Worm (Caenorhabditis elegans): Measurements from ENCODE around the gene srw-89.

srw-89 gene

ce11 chrV:3995838-3996237 lies 21.0 kb upstream of the srw-89 start, which contains the start of gene srx-62:
TSS of gene srx-62 (minus strand) at chrV:3995938.
- TF ChIP-seq madf-10 (tag; optimal IDR thresholded peaks at IDR 0.05) (no peak), madf-3 (GFP tag; IDR thresholded peaks at IDR 0.05) (no peak), rpc-1 (optimal IDR thresholded peaks at IDR 0.05) (no peak), rpc-1 (tag; optimal IDR thresholded peaks at IDR 0.05) (no peak), unc-130 (GFP tag; optimal IDR thresholded peaks at IDR 0.05) (no peak), fkh-3 (tag; optimal IDR thresholded peaks at IDR 0.05) (no peak), F10E7.11 (tag; optimal IDR thresholded peaks at IDR 0.05) (no peak), dpff-1 (tag; optimal IDR thresholded peaks at IDR 0.05) (no peak), ztf-18 (tag; optimal IDR thresholded peaks at IDR 0.05) (no peak), F37B4.10 (GFP tag; IDR thresholded peaks at IDR 0.05) (no peak), nhr-80 (tag; optimal IDR thresholded peaks at IDR 0.05) (no peak)

DNA sequence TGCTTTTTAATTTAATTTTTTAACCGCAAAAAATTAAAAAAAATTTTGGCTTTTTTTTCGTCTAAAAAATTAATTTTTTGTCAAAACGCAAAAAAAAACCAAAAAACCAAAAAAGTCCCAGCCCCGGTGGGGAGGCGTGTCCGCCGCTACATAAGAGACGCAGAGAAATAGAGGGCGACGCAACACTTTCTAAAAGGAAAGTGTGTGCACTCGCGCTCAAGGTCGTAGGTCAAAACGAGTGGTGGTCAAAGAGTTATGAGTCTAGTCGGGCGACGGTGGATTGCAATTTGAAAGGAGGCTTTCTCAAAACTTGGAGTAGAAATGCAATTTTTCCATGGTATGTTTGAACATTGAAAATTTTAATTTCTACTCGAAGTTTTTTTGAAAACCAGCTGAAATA lies 12.3 kb upstream of the srw-89 start:
- TF ChIP-seq aptf-3 (GFP tag; IDR thresholded peaks at IDR 0.05) = no peak
- no peak for TF ChIP-seq mel-28 (tag; optimal IDR thresholded peaks at IDR 0.05; ENCODE audit: borderline replicate concordance)
- peak; percentile 88 for TF ChIP-seq efl-1 (GFP tag; optimal IDR thresholded peaks at IDR 0.05)
- no peak for TF ChIP-seq lin-26 (GFP tag; IDR thresholded peaks at IDR 0.05)
- peak; percentile 46; the same call in 1 of the 2 replicates for TF ChIP-seq D2030.7 (GFP tag; IDR thresholded peaks at IDR 0.05)
- TF ChIP-seq hmg-1.2 (GFP tag; IDR thresholded peaks at IDR 0.05) = peak; percentile 77
- peak; percentile 30; the same call in 1 of the 2 replicates for TF ChIP-seq F33H1.4 (GFP tag; IDR thresholded peaks at IDR 0.05)
- no peak for TF ChIP-seq rcor-1 (GFP tag; IDR thresholded peaks at IDR 0.05)
- TF ChIP-seq F10E7.11 (tag; optimal IDR thresholded peaks at IDR 0.05) = no peak
- TF ChIP-seq cebp-2 (GFP tag; IDR thresholded peaks at IDR 0.05) = no peak
- no peak for TF ChIP-seq nfya-2 (GFP tag; IDR thresholded peaks at IDR 0.05)
- TF ChIP-seq egl-44 (GFP tag; IDR thresholded peaks at IDR 0.05) = no peak
- no peak for TF ChIP-seq nhr-120 (GFP tag; IDR thresholded peaks at IDR 0.05)
- TF ChIP-seq Y67H2A.10 (GFP tag; conservative IDR thresholded peaks at IDR 0.05) = no peak
- no peak for TF ChIP-seq nhr-27 (tag; optimal IDR thresholded peaks at IDR 0.05)
- 0 out of 2 replicates have a peak, but pooled peaks have one; percentile 10 for TF ChIP-seq ceh-100 (GFP tag; IDR thresholded peaks at IDR 0.05)
- TF ChIP-seq tbp1 (GFP tag; optimal IDR thresholded peaks at IDR 0.05) = no peak
- no peak for TF ChIP-seq C17E4.6 (GFP tag; IDR thresholded peaks at IDR 0.05)
- TF ChIP-seq F52B5.7 (tag; optimal IDR thresholded peaks at IDR 0.05) = no peak
- TF ChIP-seq ceh-27 (GFP tag; optimal IDR thresholded peaks at IDR 0.05) = no peak
- no peak for TF ChIP-seq ZK185.1 (tag; optimal IDR thresholded peaks at IDR 0.05; ENCODE audit: poor library complexity, severe bottlenecking)
- no peak for TF ChIP-seq Y56A3A.18 (GFP tag; IDR thresholded peaks at IDR 0.05)
- TF ChIP-seq die-1 (tag; optimal IDR thresholded peaks at IDR 0.05) = no peak
- TF ChIP-seq unc-130 (GFP tag; optimal IDR thresholded peaks at IDR 0.05) = no peak
- TF ChIP-seq ztf-22 (GFP tag; optimal IDR thresholded peaks at IDR 0.05) = no peak
- no peak for TF ChIP-seq let-526 (GFP tag; IDR thresholded peaks at IDR 0.05)
- TF ChIP-seq dox-1 (GFP tag; IDR thresholded peaks at IDR 0.05) = no peak
- TF ChIP-seq hrde-1 (tag; optimal IDR thresholded peaks at IDR 0.05; ENCODE audit: borderline replicate concordance) = no peak
- TF ChIP-seq lir-1 (GFP tag; conservative IDR thresholded peaks at IDR 0.05) = no peak
- no peak for TF ChIP-seq Y53F4B.3 (GFP tag; IDR thresholded peaks at IDR 0.05)
- no peak for TF ChIP-seq ceh-58 (GFP tag; IDR thresholded peaks at IDR 0.05)
- no peak for TF ChIP-seq snpc-4 (GFP tag; optimal IDR thresholded peaks at IDR 0.05)
- TF ChIP-seq snpc-4 (tag; optimal IDR thresholded peaks at IDR 0.05) = no peak
- TF ChIP-seq madf-6 (GFP tag; IDR thresholded peaks at IDR 0.05) = peak; percentile 96
- TF ChIP-seq xnd-1 (tag; optimal IDR thresholded peaks at IDR 0.05) = peak; percentile 90
- TF ChIP-seq B0336.3 (GFP tag; IDR thresholded peaks at IDR 0.05) = no peak
- no peak for TF ChIP-seq sdz-38 (tag; optimal IDR thresholded peaks at IDR 0.05)
- no peak for TF ChIP-seq F39B2.1 (GFP tag; IDR thresholded peaks at IDR 0.05)
- no peak for TF ChIP-seq ceh-79 (tag; optimal IDR thresholded peaks at IDR 0.05)
- TF ChIP-seq egrh-3 (GFP tag; IDR thresholded peaks at IDR 0.05) = no peak
- no peak for TF ChIP-seq snpc-3.4 (tag; optimal IDR thresholded peaks at IDR 0.05)
